Fruit fly (Drosophila melanogaster) whole organism: ENCODE measurements around the gene CG7650.

Experiments
- CG8478 ChIP-seq: fragments of >200 bp; optimal IDR thresholded peaks from 2 replicates; lab custom pipeline; 2018; ENCODE audit warnings: inconsistent platforms
- Dll ChIP-seq: fragments of >200 bp; optimal IDR thresholded peaks from 2 replicates; lab custom pipeline; 2017
- EcR ChIP-seq, 2 experiments: fragments of >200 bp; optimal IDR thresholded peaks; 2 replicates each; lab custom pipeline; 2017; ENCODE audit warnings: missing biosample characterization in 2 of 2, missing genetic modification characterization in 2 of 2, missing genetic modification reagents in 2 of 2
- pan ChIP-seq: fragments of >200 bp; optimal IDR thresholded peaks from 2 replicates; lab custom pipeline; 2017
- psq ChIP-seq: fragments of >200 bp; optimal IDR thresholded peaks from 2 replicates; lab custom pipeline; 2017

DNA sequence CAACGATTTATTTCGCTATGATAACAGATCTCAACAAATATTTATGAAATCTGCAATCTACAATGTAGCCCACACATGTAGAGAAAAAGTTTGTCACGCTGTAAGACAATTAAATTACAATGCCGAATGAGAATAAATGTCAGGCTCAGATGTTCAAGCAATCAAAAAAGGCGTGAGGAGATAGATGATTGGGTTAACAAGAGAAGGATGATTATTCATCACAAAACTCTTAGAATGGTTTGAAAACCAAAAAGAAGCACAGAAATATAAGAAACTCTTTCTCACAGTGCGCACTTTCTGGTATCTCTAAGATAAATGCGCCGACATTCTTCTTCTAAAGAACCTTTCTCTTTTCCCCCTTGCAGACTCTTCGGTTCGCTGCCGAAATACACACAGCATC, 10.1 kb downstream of the CG7650 start:
- TF ChIP-seq psq (lab: Kevin White, UChicago) (no peak), pan (lab: Kevin White, UChicago) (no peak), CG8478 (lab: Kevin White, UChicago) (no peak), Dll (lab: Kevin White, UChicago) (no peak), EcR (GFP tag; optimal IDR thresholded peaks at IDR 0.05; lab: Kevin White, UChicago) (no peak)
